Worm (Caenorhabditis elegans) whole organism, mixed stage, embryonic: Measurements from ENCODE around the gene cyp-42A1.

Experiments used
- ceh-43 ChIP-seq: fragments of 200-800 bp; sonication (Bioruptor generic); optimal IDR thresholded peaks from 2 replicates; lab custom pipeline; 2018; ENCODE audit warnings: mild to moderate bottlenecking, missing genetic modification characterization, moderate library complexity, missing compliant biosample characterization
- ceh-83 ChIP-seq: fragments of 200-800 bp; sonication (Bioruptor generic); optimal IDR thresholded peaks from 2 replicates; lab custom pipeline; 2018; ENCODE audit warnings: mild to moderate bottlenecking, missing genetic modification characterization, missing compliant biosample characterization
- elt-1 ChIP-seq: sonication (generic microtip); optimal IDR thresholded peaks from 2 replicates; lab custom pipeline; 2017; ENCODE audit warnings: missing genetic modification characterization, mild to moderate bottlenecking, missing compliant biosample characterization, antibody characterized with exemption, moderate library complexity, borderline replicate concordance; ENCODE audit not compliant: insufficient read depth
- elt-3 ChIP-seq: fragments of 150-350 bp; optimal IDR thresholded peaks from 2 replicates; lab custom pipeline; 2014; ENCODE audit warnings: missing biosample characterization, missing genetic modification characterization
- mep-1 ChIP-seq: fragments of 150-350 bp; optimal IDR thresholded peaks from 2 replicates; lab custom pipeline; 2017; ENCODE audit warnings: missing biosample characterization, missing genetic modification reagents, missing genetic modification characterization, inconsistent platforms
- nhr-12 ChIP-seq: fragments of 150-350 bp; optimal IDR thresholded peaks from 2 replicates; lab custom pipeline; 2014; ENCODE audit warnings: missing biosample characterization, missing genetic modification characterization
- snpc-4 ChIP-seq: fragments of 150-350 bp; optimal IDR thresholded peaks from 2 replicates; lab custom pipeline; 2014; ENCODE audit warnings: missing biosample characterization, missing genetic modification characterization
- unc-39 ChIP-seq: fragments of 150-350 bp; optimal IDR thresholded peaks from 2 replicates; lab custom pipeline; 2014; ENCODE audit warnings: missing biosample characterization, missing genetic modification characterization

- TF ChIP-seq elt-1 (tag; lab: Kevin White, UChicago) = no peak
- TF ChIP-seq unc-39 (tag; lab: Kevin White, UChicago) = no peak
- no peak for TF ChIP-seq snpc-4 (tag; lab: Kevin White, UChicago)
- no peak for TF ChIP-seq ceh-43 (GFP tag; lab: Kevin White, UChicago)
- TF ChIP-seq nhr-12 (tag; lab: Kevin White, UChicago) = no peak
- TF ChIP-seq mep-1 (tag; lab: Kevin White, UChicago) = no peak
- TF ChIP-seq elt-3 (tag; lab: Kevin White, UChicago) = no peak
- TF ChIP-seq ceh-83 (GFP tag; lab: Kevin White, UChicago) = no peak
Measured at ce11 chrV:18870955-18871354, 40.9 kb upstream of the cyp-42A1 start.
